Worm (Caenorhabditis elegans): ENCODE data around the gene srg-24.

ce11 chrII:3148404-3148803, 48.0 kb upstream of the srg-24 start:
- TF ChIP-seq unc-86 (tag; optimal IDR thresholded peaks at IDR 0.05) (no peak), ama-1 (optimal IDR thresholded peaks at IDR 0.05) (no peak), nhr-11 (tag; optimal IDR thresholded peaks at IDR 0.05) (no peak), elt-3 (tag; optimal IDR thresholded peaks at IDR 0.05) (no peak), tbx-2 (tag; optimal IDR thresholded peaks at IDR 0.05) (no peak), mef-2 (tag; optimal IDR thresholded peaks at IDR 0.05) (no peak), pax-3 (tag; optimal IDR thresholded peaks at IDR 0.05) (no peak), skn-1 (tag; optimal IDR thresholded peaks at IDR 0.05) (no peak), lir-3 (tag; optimal IDR thresholded peaks at IDR 0.05; ENCODE audit: poor library complexity) (no peak), efl-1 (optimal IDR thresholded peaks at IDR 0.05) (no peak), efl-1 (GFP tag; optimal IDR thresholded peaks at IDR 0.05 in 1 of 2) (no peak), dpl-1 (GFP tag; optimal IDR thresholded peaks at IDR 0.05) (no peak), lin-35 (GFP tag; optimal IDR thresholded peaks at IDR 0.05) (no peak), snpc-4 (tag; optimal IDR thresholded peaks at IDR 0.05) (no peak)

All from whole organism, L1 larva.